Fruit fly (Drosophila melanogaster): ENCODE measurements around the gene CG10383.

- TF ChIP-seq Pif1A (GFP tag; optimal IDR thresholded peaks at IDR 0.05) (no peak), Snoo (tag; optimal IDR thresholded peaks at IDR 0.05) (no peak), CG8159 (tag; optimal IDR thresholded peaks at IDR 0.05) (no peak), CG12605 (GFP tag; IDR thresholded peaks at IDR 0.05) (no peak), CG4496 (GFP tag; IDR thresholded peaks at IDR 0.05) (no peak), fd96Ca (GFP tag; IDR thresholded peaks at IDR 0.05) (no peak), rn (GFP tag; IDR thresholded peaks at IDR 0.05) (no peak), CG15710 (tag; optimal IDR thresholded peaks at IDR 0.05) (no peak)
These were observed 22.2 kb downstream of the CG10383 start, which contains the start of gene CG43339 for dm6 chr2L:18673185-18673584.

All from whole organism, pupa.